Worm (Caenorhabditis elegans) whole organism, L4 larva: ENCODE data around the gene T01C3.2.

Experiments used
- aha-1 ChIP-seq: fragments of 150-350 bp; peaks from one replicate; lab custom pipeline; 2014; ENCODE audit warnings: missing biosample characterization, missing genetic modification characterization
- ceh-82 ChIP-seq: sonication (generic microtip); optimal IDR thresholded peaks from 2 replicates; lab custom pipeline; 2017; ENCODE audit warnings: missing biosample characterization, missing genetic modification characterization
- duxl-1 ChIP-seq: sonication (generic microtip); optimal IDR thresholded peaks from 2 replicates; lab custom pipeline; 2016; ENCODE audit warnings: mild to moderate bottlenecking, missing genetic modification characterization, moderate library complexity, missing compliant biosample characterization; ENCODE audit not compliant: poor library complexity
- fkh-10 ChIP-seq: fragments of 150-350 bp; optimal IDR thresholded peaks from 2 replicates; lab custom pipeline; 2014; ENCODE audit warnings: missing biosample characterization, missing genetic modification reagents, missing genetic modification characterization
- hif-1 ChIP-seq, 2 experiments: sonication (generic microtip); optimal IDR thresholded peaks; 2 replicates each; lab custom pipeline; 2016 to 2017; ENCODE audit warnings: missing compliant biosample characterization in 2 of 2, missing genetic modification characterization in 2 of 2, missing genetic modification reagents in 2 of 2, missing genotype in 2 of 2, mild to moderate bottlenecking in 1 of 2
- lin-13 ChIP-seq: fragments of 150-350 bp; optimal IDR thresholded peaks from 2 replicates; lab custom pipeline; 2014; ENCODE audit warnings: missing biosample characterization, missing genetic modification reagents, missing genetic modification characterization
- madf-5 ChIP-seq, 2 experiments: fragments of 200-800 bp; sonication (Bioruptor generic); IDR thresholded peaks; 2 replicates each; pipeline ENCODE4 v1.3.6; 2022; ENCODE audit warnings: missing compliant biosample characterization in 2 of 2, missing genetic modification characterization in 2 of 2
- pha-4 ChIP-seq, 2 experiments: fragments of 150-350 bp in 1 of 2; fragments of 200-800 bp in 1 of 2; sonication (Bioruptor generic) in 1 of 2; IDR thresholded peaks in 1 of 2; optimal IDR thresholded peaks in 1 of 2; 2 replicates each; pipeline versions ENCODE4 v1.3.6 to Lab custom; 2014 to 2022; ENCODE audit warnings: missing genetic modification characterization in 2 of 2, missing genetic modification reagents in 2 of 2, missing biosample characterization in 1 of 2, missing compliant biosample characterization in 1 of 2
- pqm-1 ChIP-seq: sonication (generic microtip); optimal IDR thresholded peaks from 2 replicates; lab custom pipeline; 2017; ENCODE audit warnings: missing biosample characterization, missing genetic modification characterization
- snpc-4 ChIP-seq: fragments of 150-350 bp; optimal IDR thresholded peaks from 2 replicates; lab custom pipeline; 2014; ENCODE audit warnings: missing biosample characterization, missing genetic modification characterization
- ztf-11 ChIP-seq: fragments of 150-350 bp; optimal IDR thresholded peaks from 2 replicates; lab custom pipeline; 2014; ENCODE audit warnings: missing biosample characterization, missing genetic modification characterization

- TF ChIP-seq ztf-11 (tag; lab: Kevin White, UChicago): no peak
- no peak for TF ChIP-seq fkh-10 (GFP tag; lab: Kevin White, UChicago)
- no peak for TF ChIP-seq madf-5 (GFP tag; IDR thresholded peaks at IDR 0.05; lab: Robert Waterston, UW)
- TF ChIP-seq lin-13: no peak
- no peak for TF ChIP-seq hif-1 (tag; optimal IDR thresholded peaks at IDR 0.05; lab: Kevin White, UChicago)
- no peak for TF ChIP-seq ceh-82 (tag; lab: Kevin White, UChicago)
- TF ChIP-seq pqm-1 (tag; lab: Kevin White, UChicago): no peak
- no peak for TF ChIP-seq duxl-1 (tag; lab: Kevin White, UChicago)
- TF ChIP-seq pha-4 (GFP tag; IDR thresholded peaks at IDR 0.05; lab: Robert Waterston, UW): no peak
- TF ChIP-seq pha-4 (tag; optimal IDR thresholded peaks at IDR 0.05; lab: Kevin White, UChicago): no peak
- TF ChIP-seq aha-1: no peak
- no peak for TF ChIP-seq snpc-4 (tag; lab: Kevin White, UChicago)
Observed at ce11 chrV:15023544-15023943, 32.6 kb downstream of the T01C3.2 start, which contains the start of gene F14H8.4.
